Worm (Caenorhabditis elegans) whole organism, L4 larva: ENCODE measurements around the gene miro-1.

ENCODE experiments used
- D1046.2 ChIP-seq: fragments of 200-800 bp; sonication (Bioruptor generic); IDR thresholded peaks from 2 replicates; pipeline ENCODE4 v1.3.6; 2022; ENCODE audit warnings: missing genetic modification characterization, missing compliant biosample characterization
- F26F4.8 ChIP-seq: fragments of 200-800 bp; sonication (Bioruptor generic); conservative IDR thresholded peaks from 2 replicates; pipeline ENCODE4 v1.3.6; 2022; ENCODE audit warnings: missing genetic modification characterization, missing compliant biosample characterization
- F37D6.2 ChIP-seq: sonication (generic microtip); optimal IDR thresholded peaks from 2 replicates; lab custom pipeline; 2016; ENCODE audit warnings: mild to moderate bottlenecking, missing genetic modification characterization, missing compliant biosample characterization
- F44E2.7 ChIP-seq: fragments of 200-800 bp; sonication (Bioruptor generic); IDR thresholded peaks from 2 replicates; pipeline ENCODE4 v2.1.2; 2022; ENCODE audit warnings: missing genetic modification characterization, missing compliant biosample characterization
- R02D3.7 ChIP-seq: fragments of 150-350 bp; sonication (generic microtip); optimal IDR thresholded peaks from 3 replicates; lab custom pipeline; 2014; ENCODE audit warnings: missing biosample characterization, missing genetic modification characterization
- Y5F2A.4 ChIP-seq: fragments of 200-800 bp; sonication (Bioruptor generic); optimal IDR thresholded peaks from 2 replicates; lab custom pipeline; 2018; ENCODE audit warnings: mild to moderate bottlenecking, missing genetic modification characterization, missing compliant biosample characterization
- ZK337.2 ChIP-seq: fragments of 200-800 bp; sonication (Bioruptor generic); IDR thresholded peaks from 2 replicates; pipeline ENCODE4 v1.3.6; 2022; ENCODE audit warnings: missing genetic modification reagents, missing genetic modification characterization, missing compliant biosample characterization
- ama-1 ChIP-seq: fragments of 150-350 bp; optimal IDR thresholded peaks from 2 replicates; lab custom pipeline; 2014; ENCODE audit warnings: inconsistent platforms, mixed read lengths
- arid-1 ChIP-seq: fragments of 200-800 bp; sonication (Bioruptor generic); conservative IDR thresholded peaks from 2 replicates; pipeline ENCODE4 v1.3.6; 2022; ENCODE audit warnings: missing genetic modification reagents, missing genetic modification characterization, missing compliant biosample characterization
- ceh-20 ChIP-seq: fragments of 200-800 bp; sonication (Bioruptor generic); IDR thresholded peaks from 2 replicates; pipeline ENCODE4 v1.3.6; 2022; ENCODE audit warnings: missing genetic modification reagents, missing genetic modification characterization, missing compliant biosample characterization
- ceh-44 ChIP-seq: fragments of 200-800 bp; sonication (Bioruptor generic); IDR thresholded peaks from 2 replicates; pipeline ENCODE4 v1.3.6; 2022; ENCODE audit warnings: missing genetic modification reagents, missing genetic modification characterization, missing compliant biosample characterization
- ceh-62 ChIP-seq: sonication (generic microtip); optimal IDR thresholded peaks from 2 replicates; lab custom pipeline; 2017; ENCODE audit warnings: missing biosample characterization, missing genetic modification characterization
- ceh-82 ChIP-seq: sonication (generic microtip); optimal IDR thresholded peaks from 2 replicates; lab custom pipeline; 2017; ENCODE audit warnings: missing biosample characterization, missing genetic modification characterization
- ces-1 ChIP-seq: fragments of 150-350 bp; sonication (generic microtip); optimal IDR thresholded peaks from 4 replicates; lab custom pipeline; 2014; ENCODE audit warnings: missing biosample characterization, missing genetic modification reagents, missing genetic modification characterization
- ctbp-1 ChIP-seq: fragments of 200-800 bp; sonication (Bioruptor generic); IDR thresholded peaks from 2 replicates; pipeline ENCODE4 v1.3.6; 2022; ENCODE audit warnings: missing genetic modification reagents, missing genetic modification characterization, missing compliant biosample characterization
- daf-16 ChIP-seq, 3 experiments: sonication (generic microtip); optimal IDR thresholded peaks; 2 replicates each; lab custom pipeline; 2016 to 2017; ENCODE audit warnings: missing genetic modification characterization in 3 of 3, missing genetic modification reagents in 3 of 3, mild to moderate bottlenecking in 2 of 3, missing compliant biosample characterization in 2 of 3, missing biosample characterization in 1 of 3, moderate library complexity in 1 of 3
- daf-19 ChIP-seq: fragments of 200-800 bp; sonication (Bioruptor generic); conservative IDR thresholded peaks from 2 replicates; pipeline ENCODE4 v1.3.6; 2022; ENCODE audit warnings: missing genetic modification characterization, missing compliant biosample characterization
- dmd-9 ChIP-seq: fragments of 200-800 bp; sonication (Bioruptor generic); IDR thresholded peaks from 2 replicates; pipeline ENCODE4 v1.3.6; 2022; ENCODE audit warnings: missing genetic modification reagents, missing genetic modification characterization, missing compliant biosample characterization
- dpl-1 ChIP-seq: fragments of 150-350 bp; optimal IDR thresholded peaks from 2 replicates; lab custom pipeline; 2014; ENCODE audit warnings: missing biosample characterization, missing genetic modification reagents, missing genetic modification characterization
- duxl-1 ChIP-seq: sonication (generic microtip); optimal IDR thresholded peaks from 2 replicates; lab custom pipeline; 2016; ENCODE audit warnings: mild to moderate bottlenecking, missing genetic modification characterization, moderate library complexity, missing compliant biosample characterization; ENCODE audit not compliant: poor library complexity
- egl-27 ChIP-seq: sonication (generic microtip); optimal IDR thresholded peaks from 3 replicates; lab custom pipeline; 2017; ENCODE audit warnings: missing biosample characterization, missing genetic modification reagents, missing genetic modification characterization
- egl-43 ChIP-seq: fragments of 200-800 bp; sonication (Bioruptor generic); IDR thresholded peaks from 2 replicates; pipeline ENCODE4 v1.3.6; 2022; ENCODE audit warnings: missing genetic modification reagents, missing genetic modification characterization, missing compliant biosample characterization
- hmg-1.1 ChIP-seq: fragments of 200-800 bp; sonication (Bioruptor generic); IDR thresholded peaks from 2 replicates; pipeline ENCODE4 v1.3.6; 2022; ENCODE audit warnings: missing genetic modification reagents, missing genetic modification characterization, missing compliant biosample characterization
- lin-13 ChIP-seq: fragments of 150-350 bp; optimal IDR thresholded peaks from 2 replicates; lab custom pipeline; 2014; ENCODE audit warnings: missing biosample characterization, missing genetic modification reagents, missing genetic modification characterization
- lin-38 ChIP-seq: fragments of 200-800 bp; sonication (Bioruptor generic); IDR thresholded peaks from 2 replicates; pipeline ENCODE4 v1.3.6; 2022; ENCODE audit warnings: missing genetic modification reagents, missing genetic modification characterization, missing compliant biosample characterization
- lin-39 ChIP-seq: fragments of 150-350 bp; optimal IDR thresholded peaks from 2 replicates; lab custom pipeline; 2014; ENCODE audit warnings: missing biosample characterization, missing genetic modification reagents, missing genetic modification characterization
- madf-5 ChIP-seq, 2 experiments: fragments of 200-800 bp; sonication (Bioruptor generic); IDR thresholded peaks; 2 replicates each; pipeline ENCODE4 v1.3.6; 2022; ENCODE audit warnings: missing compliant biosample characterization in 2 of 2, missing genetic modification characterization in 2 of 2
- mdl-1 ChIP-seq, 2 experiments: fragments of 150-350 bp in 1 of 2; sonication (generic microtip) in 1 of 2; optimal IDR thresholded peaks; 2 replicates each; lab custom pipeline; 2014 to 2017; ENCODE audit warnings: missing biosample characterization in 2 of 2, missing genetic modification characterization in 2 of 2
- mep-1 ChIP-seq: fragments of 150-350 bp; sonication (generic microtip); optimal IDR thresholded peaks from 3 replicates; lab custom pipeline; 2014; ENCODE audit warnings: missing biosample characterization, missing genetic modification characterization
- mes-2 ChIP-seq: sonication (generic microtip); optimal IDR thresholded peaks from 2 replicates; lab custom pipeline; 2016; ENCODE audit warnings: missing genotype, mild to moderate bottlenecking, missing genetic modification characterization, missing compliant biosample characterization; ENCODE audit not compliant: poor library complexity, severe bottlenecking
- mxl-3 ChIP-seq: fragments of 200-800 bp; sonication (Bioruptor generic); optimal IDR thresholded peaks from 2 replicates; lab custom pipeline; 2018; ENCODE audit warnings: mild to moderate bottlenecking, missing genetic modification characterization, missing compliant biosample characterization
- nhr-10 ChIP-seq: fragments of 150-350 bp; optimal IDR thresholded peaks from 2 replicates; lab custom pipeline; 2014; ENCODE audit warnings: missing biosample characterization, missing genetic modification characterization
- nhr-11 ChIP-seq: fragments of 150-350 bp; optimal IDR thresholded peaks from 2 replicates; lab custom pipeline; 2014; ENCODE audit warnings: missing biosample characterization, missing genetic modification characterization
- nhr-237 ChIP-seq: sonication (generic microtip); optimal IDR thresholded peaks from 2 replicates; lab custom pipeline; 2017; ENCODE audit warnings: missing biosample characterization, missing genetic modification characterization
- nhr-25 ChIP-seq: sonication (generic microtip); optimal IDR thresholded peaks from 2 replicates; lab custom pipeline; 2017; ENCODE audit warnings: missing genetic modification characterization, mild to moderate bottlenecking, missing compliant biosample characterization, antibody characterized with exemption, moderate library complexity, borderline replicate concordance; ENCODE audit not compliant: insufficient read depth
- nhr-41 ChIP-seq: fragments of 200-800 bp; sonication (Bioruptor generic); IDR thresholded peaks from 2 replicates; pipeline ENCODE4 v1.3.6; 2022; ENCODE audit warnings: missing genetic modification reagents, missing genetic modification characterization, missing compliant biosample characterization
- nhr-48 ChIP-seq: sonication (generic microtip); optimal IDR thresholded peaks from 2 replicates; lab custom pipeline; 2016; ENCODE audit warnings: mild to moderate bottlenecking, missing genetic modification characterization, missing compliant biosample characterization
- nhr-6 ChIP-seq: fragments of 150-350 bp; optimal IDR thresholded peaks from 2 replicates; lab custom pipeline; 2014; ENCODE audit warnings: missing biosample characterization, missing genetic modification characterization
- nhr-77 ChIP-seq: fragments of 150-350 bp; optimal IDR thresholded peaks from 2 replicates; lab custom pipeline; 2014; ENCODE audit warnings: missing biosample characterization, missing genetic modification characterization
- pha-4 ChIP-seq, 2 experiments: fragments of 150-350 bp in 1 of 2; fragments of 200-800 bp in 1 of 2; sonication (Bioruptor generic) in 1 of 2; IDR thresholded peaks in 1 of 2; optimal IDR thresholded peaks in 1 of 2; 2 replicates each; pipeline versions ENCODE4 v1.3.6 to Lab custom; 2014 to 2022; ENCODE audit warnings: missing genetic modification characterization in 2 of 2, missing genetic modification reagents in 2 of 2, missing biosample characterization in 1 of 2, missing compliant biosample characterization in 1 of 2
- saeg-2 ChIP-seq: fragments of 200-800 bp; sonication (Bioruptor generic); IDR thresholded peaks from 2 replicates; pipeline ENCODE4 v1.3.6; 2022; ENCODE audit warnings: missing genetic modification reagents, missing genetic modification characterization, missing compliant biosample characterization
- set-16 ChIP-seq: fragments of 200-800 bp; sonication (Bioruptor generic); IDR thresholded peaks from 2 replicates; pipeline ENCODE4 v1.3.6; 2022; ENCODE audit warnings: missing genetic modification reagents, missing genetic modification characterization, missing compliant biosample characterization
- zip-2 ChIP-seq: fragments of 150-350 bp; optimal IDR thresholded peaks from 2 replicates; lab custom pipeline; 2014; ENCODE audit warnings: missing biosample characterization, missing genetic modification characterization
- ztf-11 ChIP-seq: fragments of 150-350 bp; optimal IDR thresholded peaks from 2 replicates; lab custom pipeline; 2014; ENCODE audit warnings: missing biosample characterization, missing genetic modification characterization
- ztf-7 ChIP-seq: fragments of 150-350 bp; optimal IDR thresholded peaks from 2 replicates; lab custom pipeline; 2014; ENCODE audit warnings: missing biosample characterization, missing genetic modification characterization

Gene miro-1

DNA sequence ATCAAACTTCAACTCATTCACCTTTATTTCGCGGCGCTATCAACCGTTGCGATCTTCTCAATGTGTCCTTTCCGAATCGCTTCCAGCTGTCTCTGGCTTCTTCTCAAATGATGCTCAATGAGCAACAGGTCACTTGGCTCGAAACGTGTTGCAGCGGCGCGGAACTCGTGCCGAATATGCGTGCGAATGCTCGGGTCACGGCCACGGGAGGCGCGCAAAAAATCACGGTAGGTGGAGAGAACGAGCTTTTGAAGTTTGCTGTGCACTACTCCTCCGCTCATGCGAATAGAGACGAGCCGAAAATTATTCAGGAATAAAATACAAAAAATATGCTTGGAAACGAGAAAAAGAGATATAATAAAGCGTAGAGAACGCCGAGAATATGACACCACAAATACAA lies 5.1 kb downstream of the miro-1 start, which contains the start of gene cif-1:
cif-1 (minus strand) TSS at position 297 of the 400 bp plus-strand sequence.
- TF ChIP-seq lin-38 (GFP tag; lab: Robert Waterston, UW) (0 out of 2 replicates have a peak, but pooled peaks have one; percentile 8), ces-1 (GFP tag; lab: Kevin White, UChicago) (no peak), ceh-82 (tag; lab: Kevin White, UChicago) (no peak), ceh-20 (GFP tag; lab: Robert Waterston, UW) (no peak), saeg-2 (no peak), arid-1 (GFP tag; lab: Robert Waterston, UW) (0 out of 2 replicates have a peak, but pooled peaks have one; percentile 16), ceh-44 (GFP tag; lab: Robert Waterston, UW) (no peak), set-16 (peak; percentile 61), Y5F2A.4 (GFP tag; lab: Kevin White, UChicago) (no peak), egl-27 (tag; lab: Kevin White, UChicago) (no peak), lin-39 (tag; lab: Kevin White, UChicago) (no peak), F26F4.8 (GFP tag; lab: Robert Waterston, UW) (no peak), nhr-41 (no peak), daf-19 (GFP tag; lab: Robert Waterston, UW) (no peak), madf-5 (GFP tag; IDR thresholded peaks at IDR 0.05; lab: Robert Waterston, UW) (0 out of 4 replicates have a peak, but pooled peaks of 1 of the 2 experiments have one; percentile 3)

DNA sequence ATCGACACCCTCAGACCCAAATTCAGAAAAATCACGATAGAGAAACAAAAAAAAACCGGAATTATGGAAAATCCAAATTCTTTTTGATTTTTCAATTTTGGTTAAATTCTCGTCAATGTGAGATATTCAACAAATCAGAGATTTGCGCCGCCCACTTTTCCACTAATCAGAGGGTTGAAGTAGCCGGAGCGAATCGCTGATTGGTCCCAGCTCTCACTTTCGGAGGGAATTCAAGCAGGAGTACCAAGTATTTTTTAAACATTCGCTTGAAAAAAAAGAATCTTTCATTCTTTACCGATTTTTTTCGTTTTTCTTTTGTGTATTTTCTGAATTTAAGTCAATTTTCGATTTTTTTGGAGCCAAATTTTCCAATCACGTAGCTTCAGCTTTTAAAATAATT lies 9.7 kb downstream of the miro-1 start:
- TF ChIP-seq ceh-62 (tag; lab: Kevin White, UChicago) (no peak), ama-1 (lab: Kevin White, UChicago) (no peak), zip-2 (tag; lab: Kevin White, UChicago) (no peak), ZK337.2 (no peak), R02D3.7 (tag; lab: Kevin White, UChicago) (no peak), ctbp-1 (GFP tag; lab: Robert Waterston, UW) (no peak)

DNA sequence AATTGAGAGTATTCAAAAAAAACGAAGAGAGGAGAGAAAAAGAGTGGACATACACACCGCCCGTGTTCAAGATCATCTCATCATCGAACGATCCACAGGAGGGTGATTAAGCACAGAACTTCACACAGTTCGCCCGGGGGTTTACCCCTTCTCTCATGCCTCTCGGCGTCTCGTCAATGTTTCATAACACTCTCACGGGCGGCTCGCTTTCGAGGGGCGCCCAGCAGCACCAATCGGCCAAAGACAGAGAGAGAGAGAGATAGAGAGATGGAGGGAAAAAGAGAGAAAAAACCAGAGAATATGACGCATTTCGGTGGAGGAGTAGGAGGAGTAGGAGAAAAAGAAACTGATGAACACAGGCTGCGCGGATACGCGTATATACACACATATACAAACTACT lies 10.4 kb downstream of the miro-1 start:
- TF ChIP-seq pha-4 (GFP tag; IDR thresholded peaks at IDR 0.05; lab: Robert Waterston, UW) (0 out of 2 replicates have a peak, but pooled peaks have one; percentile 15), pha-4 (tag; optimal IDR thresholded peaks at IDR 0.05; lab: Kevin White, UChicago) (no peak), egl-27 (tag; lab: Kevin White, UChicago) (no peak), ceh-20 (GFP tag; lab: Robert Waterston, UW) (peak; percentile 17; the same call in 1 of the 2 replicates), dpl-1 (peak; percentile 22), ama-1 (lab: Kevin White, UChicago) (peak; percentile 24), duxl-1 (no peak), D1046.2 (GFP tag; lab: Robert Waterston, UW) (0 out of 2 replicates have a peak, but pooled peaks have one; percentile 33), lin-38 (GFP tag; lab: Robert Waterston, UW) (peak; percentile 67), hmg-1.1 (peak; percentile 82), egl-43 (GFP tag; lab: Robert Waterston, UW) (peak; percentile 52; the same call in 1 of the 2 replicates), nhr-77 (peak; percentile 43), mes-2 (tag; lab: Kevin White, UChicago) (peak; percentile 77), mxl-3 (GFP tag; lab: Kevin White, UChicago) (peak; percentile 90), nhr-48 (peak; percentile 30), mdl-1 (tag; optimal IDR thresholded peaks at IDR 0.05; lab: Kevin White, UChicago) (peak in 1 of 2 experiments; percentile 56), nhr-237 (tag; lab: Kevin White, UChicago) (no peak), dmd-9 (GFP tag; lab: Robert Waterston, UW) (0 out of 2 replicates have a peak, but pooled peaks have one; percentile 37), nhr-25 (tag; lab: Kevin White, UChicago) (peak; percentile 42), nhr-6 (peak; percentile 50), lin-13 (peak; percentile 68), mep-1 (peak; percentile 86), ztf-11 (no peak), nhr-10 (tag; lab: Kevin White, UChicago) (no peak), ctbp-1 (GFP tag; lab: Robert Waterston, UW) (peak; percentile 62; the same call in 1 of the 2 replicates), nhr-11 (tag; lab: Kevin White, UChicago) (peak; percentile 62), F37D6.2 (tag; lab: Kevin White, UChicago) (peak; percentile 35), ztf-7 (tag; lab: Kevin White, UChicago) (no peak), F44E2.7 (no peak), daf-16 (GFP tag; optimal IDR thresholded peaks at IDR 0.05; lab: Kevin White, UChicago) (no peak), daf-16 (tag; optimal IDR thresholded peaks at IDR 0.05; lab: Kevin White, UChicago) (peak; percentile 42), daf-19 (GFP tag; lab: Robert Waterston, UW) (no peak)
